Fruit fly (Drosophila melanogaster) whole organism, prepupa: Measurements from ENCODE around the gene BTBD9.

Experiments used
- CG10631 ChIP-seq: fragments of 200-800 bp; sonication (Bioruptor generic); optimal IDR thresholded peaks from 2 replicates; lab custom pipeline; 2016; ENCODE audit warnings: missing biosample characterization, missing genetic modification characterization
- CG10669 ChIP-seq: fragments of 200-800 bp; sonication (Bioruptor generic); optimal IDR thresholded peaks from 3 replicates; lab custom pipeline; 2018; ENCODE audit warnings: missing biosample characterization, mild to moderate bottlenecking, missing genetic modification characterization, moderate library complexity
- CG11902 ChIP-seq: fragments of 200-800 bp; sonication (Bioruptor generic); optimal IDR thresholded peaks from 3 replicates; lab custom pipeline; 2016; ENCODE audit warnings: missing biosample characterization, missing genetic modification characterization
- CG16779 ChIP-seq: fragments of 200-800 bp; sonication (Bioruptor generic); optimal IDR thresholded peaks from 3 replicates; lab custom pipeline; 2017; ENCODE audit warnings: missing biosample characterization, mild to moderate bottlenecking, missing genetic modification characterization
- CG32006 ChIP-seq: fragments of 200-800 bp; sonication (Bioruptor generic); optimal IDR thresholded peaks from 3 replicates; lab custom pipeline; 2017; ENCODE audit warnings: missing biosample characterization, mild to moderate bottlenecking, missing genetic modification characterization
- CG4318 ChIP-seq: fragments of 200-800 bp; sonication (Bioruptor generic); optimal IDR thresholded peaks from 3 replicates; lab custom pipeline; 2017; ENCODE audit warnings: missing biosample characterization, mild to moderate bottlenecking, missing genetic modification characterization
- CG6163 ChIP-seq: fragments of 200-800 bp; sonication (Bioruptor generic); IDR thresholded peaks from 3 replicates; pipeline ENCODE4 v1.3.6; 2022; ENCODE audit warnings: missing biosample characterization, missing genetic modification characterization
- CG6792 ChIP-seq: fragments of 200-800 bp; sonication (Bioruptor generic); optimal IDR thresholded peaks from 3 replicates; lab custom pipeline; 2016; ENCODE audit warnings: missing biosample characterization, missing genetic modification characterization
- CG6808 ChIP-seq: fragments of 200-800 bp; sonication (Bioruptor generic); optimal IDR thresholded peaks from 3 replicates; lab custom pipeline; 2017; ENCODE audit warnings: missing biosample characterization, missing genetic modification characterization, mild to moderate bottlenecking, moderate library complexity, missing genetic modification reagents
- CG6854 ChIP-seq: fragments of 200-800 bp; sonication (Bioruptor generic); optimal IDR thresholded peaks from 2 replicates; lab custom pipeline; 2017; ENCODE audit warnings: missing biosample characterization, mild to moderate bottlenecking, missing genetic modification characterization
- CG7368 ChIP-seq: fragments of 200-800 bp; sonication (Bioruptor generic); optimal IDR thresholded peaks from 3 replicates; lab custom pipeline; 2016; ENCODE audit warnings: missing biosample characterization, missing genetic modification characterization
- CG8319 ChIP-seq: fragments of 200-800 bp; sonication (Bioruptor generic); optimal IDR thresholded peaks from 3 replicates; lab custom pipeline; 2016; ENCODE audit warnings: missing biosample characterization, missing genetic modification characterization
- CG8632 ChIP-seq: fragments of 200-800 bp; sonication (Bioruptor generic); optimal IDR thresholded peaks from 3 replicates; lab custom pipeline; 2016; ENCODE audit warnings: missing biosample characterization, missing genetic modification characterization
- CG9139 ChIP-seq: fragments of 200-800 bp; sonication (Bioruptor generic); optimal IDR thresholded peaks from 3 replicates; lab custom pipeline; 2017; ENCODE audit warnings: missing biosample characterization, mild to moderate bottlenecking, missing genetic modification characterization
- Eip75B ChIP-seq: fragments of 200-800 bp; sonication (Bioruptor generic); optimal IDR thresholded peaks from 3 replicates; lab custom pipeline; 2016; ENCODE audit warnings: missing biosample characterization, missing genetic modification characterization
- Eip78C ChIP-seq: fragments of 200-800 bp; sonication (Bioruptor generic); peaks from one replicate; lab custom pipeline; 2016; ENCODE audit warnings: missing biosample characterization, missing genetic modification characterization
- Ets96B ChIP-seq: fragments of 200-800 bp; optimal IDR thresholded peaks from 2 replicates; lab custom pipeline; 2019; ENCODE audit warnings: missing biosample characterization, mild to moderate bottlenecking, missing genetic modification characterization, moderate library complexity
- Hr38 ChIP-seq: sonication (Bioruptor generic); optimal IDR thresholded peaks from 2 replicates; lab custom pipeline; 2016; ENCODE audit warnings: missing biosample characterization, missing genetic modification characterization
- Hr4 ChIP-seq: fragments of 200-800 bp; sonication (Bioruptor generic); optimal IDR thresholded peaks from 3 replicates; lab custom pipeline; 2016; ENCODE audit warnings: missing biosample characterization, missing genetic modification characterization
- Lpt ChIP-seq: fragments of 200-800 bp; sonication (Bioruptor generic); optimal IDR thresholded peaks from 3 replicates; lab custom pipeline; 2016; ENCODE audit warnings: missing biosample characterization, missing genetic modification characterization
- Met ChIP-seq: fragments of 200-800 bp; sonication (Bioruptor generic); optimal IDR thresholded peaks from 3 replicates; lab custom pipeline; 2016; ENCODE audit warnings: missing biosample characterization, missing genetic modification characterization
- OdsH ChIP-seq: fragments of 200-800 bp; sonication (Bioruptor generic); optimal IDR thresholded peaks from 3 replicates; lab custom pipeline; 2016; ENCODE audit warnings: missing biosample characterization, missing genetic modification characterization
- Smox ChIP-seq: fragments of 200-800 bp; sonication (Bioruptor generic); optimal IDR thresholded peaks from 3 replicates; lab custom pipeline; 2016; ENCODE audit warnings: missing biosample characterization, missing genetic modification characterization
- Sox15 ChIP-seq: fragments of 200-800 bp; sonication (Bioruptor generic); optimal IDR thresholded peaks from 3 replicates; lab custom pipeline; 2016; ENCODE audit warnings: missing biosample characterization, missing genetic modification characterization
- achi ChIP-seq: fragments of 200-800 bp; sonication (Bioruptor generic); optimal IDR thresholded peaks from 3 replicates; lab custom pipeline; 2016; ENCODE audit warnings: missing biosample characterization, missing genetic modification characterization
- cyc ChIP-seq: fragments of 200-800 bp; sonication (Bioruptor generic); optimal IDR thresholded peaks from 3 replicates; lab custom pipeline; 2016; ENCODE audit warnings: missing biosample characterization, missing genetic modification characterization
- dac ChIP-seq: fragments of 200-800 bp; sonication (Bioruptor generic); optimal IDR thresholded peaks from 2 replicates; lab custom pipeline; 2017; ENCODE audit warnings: missing biosample characterization, mild to moderate bottlenecking, missing genetic modification characterization
- dsx ChIP-seq: fragments of 200-800 bp; optimal IDR thresholded peaks from 3 replicates; lab custom pipeline; 2019; ENCODE audit warnings: missing biosample characterization, mild to moderate bottlenecking, missing genetic modification characterization, moderate library complexity; ENCODE audit not compliant: poor library complexity, severe bottlenecking
- eg ChIP-seq: fragments of 200-800 bp; sonication (Bioruptor generic); IDR thresholded peaks from 3 replicates; pipeline ENCODE4 v1.3.6; 2022; ENCODE audit warnings: missing biosample characterization, missing genetic modification characterization
- esn ChIP-seq: fragments of 200-800 bp; sonication (Bioruptor generic); optimal IDR thresholded peaks from 2 replicates; lab custom pipeline; 2016; ENCODE audit warnings: missing biosample characterization, mild to moderate bottlenecking, missing genetic modification characterization, moderate library complexity
- fd59A ChIP-seq: fragments of 200-800 bp; sonication (Bioruptor generic); optimal IDR thresholded peaks from 2 replicates; lab custom pipeline; 2017; ENCODE audit warnings: missing biosample characterization, mild to moderate bottlenecking, missing genetic modification characterization, missing genetic modification reagents
- lz ChIP-seq: fragments of 200-800 bp; sonication (Bioruptor generic); optimal IDR thresholded peaks from 3 replicates; lab custom pipeline; 2016; ENCODE audit warnings: missing biosample characterization, missing genetic modification characterization
- pdm3 ChIP-seq: fragments of 200-800 bp; sonication (Bioruptor generic); optimal IDR thresholded peaks from 3 replicates; lab custom pipeline; 2016; ENCODE audit warnings: missing biosample characterization, missing genetic modification characterization
- salr ChIP-seq, 2 experiments: fragments of 200-800 bp; sonication (Bioruptor generic); optimal IDR thresholded peaks; 3 replicates each; lab custom pipeline; 2016 to 2018; ENCODE audit warnings: missing biosample characterization in 2 of 2, missing genetic modification characterization in 2 of 2, mild to moderate bottlenecking in 1 of 2
- spab ChIP-seq: fragments of 200-800 bp; sonication (Bioruptor generic); optimal IDR thresholded peaks from 2 replicates; lab custom pipeline; 2017; ENCODE audit warnings: missing biosample characterization, mild to moderate bottlenecking, missing genetic modification characterization, missing genetic modification reagents
- ss ChIP-seq, 2 experiments: fragments of 200-800 bp; sonication (Bioruptor generic); optimal IDR thresholded peaks; 2 replicates in 1 of 2; 3 replicates in 1 of 2; lab custom pipeline; 2017 to 2018; ENCODE audit warnings: mild to moderate bottlenecking in 2 of 2, missing biosample characterization in 2 of 2, missing genetic modification characterization in 2 of 2, moderate library complexity in 1 of 2
- svp ChIP-seq: fragments of 200-800 bp; sonication (Bioruptor generic); peaks from one replicate; lab custom pipeline; 2016; ENCODE audit warnings: missing biosample characterization, missing genetic modification characterization
- topi ChIP-seq: fragments of 200-800 bp; sonication (Bioruptor generic); optimal IDR thresholded peaks from 3 replicates; lab custom pipeline; 2016; ENCODE audit warnings: missing biosample characterization, missing genetic modification characterization
- vri ChIP-seq: fragments of 200-800 bp; sonication (Bioruptor generic); optimal IDR thresholded peaks from 3 replicates; lab custom pipeline; 2016; ENCODE audit warnings: missing biosample characterization, mild to moderate bottlenecking, missing genetic modification characterization

The BTBD9 gene

DNA sequence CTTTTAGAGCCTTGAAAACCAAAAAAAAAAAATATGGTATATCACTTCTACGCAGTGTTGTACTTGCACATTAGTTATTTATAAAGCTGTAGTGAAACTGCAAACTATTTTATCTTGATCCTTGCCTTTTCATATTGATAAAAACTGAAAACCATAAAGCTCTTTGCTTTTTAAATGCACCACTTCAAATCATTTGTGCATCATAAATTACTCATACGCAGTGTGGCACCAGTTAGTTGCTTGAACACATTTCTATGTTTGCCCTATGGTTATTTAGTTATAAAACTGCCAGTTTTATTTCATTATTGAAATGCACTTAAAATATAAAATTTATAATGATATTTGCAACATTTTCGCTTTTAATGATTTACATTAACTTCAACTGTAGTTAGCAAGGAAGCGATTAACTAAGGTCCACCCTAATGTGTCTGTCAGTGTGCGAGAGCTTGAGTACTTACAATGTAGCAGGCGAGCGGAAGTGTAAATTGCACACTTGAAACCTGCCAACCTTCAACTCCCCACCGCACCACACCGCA, 12.2 kb upstream of the BTBD9 start:
- TF ChIP-seq Eip78C (GFP tag; lab: Kevin White, UChicago) (peak; percentile 59), esn (GFP tag; lab: Kevin White, UChicago) (peak; percentile 22), CG4318 (GFP tag; lab: Kevin White, UChicago) (no peak), CG6854 (GFP tag; lab: Kevin White, UChicago) (no peak), CG6792 (GFP tag; lab: Kevin White, UChicago) (no peak), Eip75B (GFP tag; lab: Kevin White, UChicago) (peak; percentile 2), OdsH (GFP tag; lab: Kevin White, UChicago) (no peak), topi (GFP tag; lab: Kevin White, UChicago) (peak; percentile 3), svp (GFP tag; lab: Kevin White, UChicago) (peak; percentile 49), lz (no peak), dsx (peak; percentile 53), CG10669 (GFP tag; lab: Kevin White, UChicago) (peak; percentile 36), CG6808 (peak; percentile 20), CG9139 (GFP tag; lab: Kevin White, UChicago) (no peak), eg (no peak), CG32006 (GFP tag; lab: Kevin White, UChicago) (peak; percentile 47), Hr4 (GFP tag; lab: Kevin White, UChicago) (peak; percentile 24), Smox (GFP tag; lab: Kevin White, UChicago) (peak; percentile 9), Met (GFP tag; lab: Kevin White, UChicago) (peak; percentile 3), pdm3 (GFP tag; lab: Kevin White, UChicago) (peak; percentile 30), CG8319 (GFP tag; lab: Kevin White, UChicago) (no peak), spab (GFP tag; lab: Kevin White, UChicago) (peak; percentile 2), CG8632 (GFP tag; lab: Kevin White, UChicago) (peak; percentile 4), CG16779 (no peak), Sox15 (GFP tag; lab: Kevin White, UChicago) (no peak), salr (GFP tag; optimal IDR thresholded peaks at IDR 0.05; lab: Kevin White, UChicago) (peak in 1 of 2 experiments; percentile 43), Lpt (GFP tag; lab: Kevin White, UChicago) (no peak), CG10631 (GFP tag; lab: Kevin White, UChicago) (peak; percentile 33), Ets96B (peak; percentile 1), CG7368 (GFP tag; lab: Kevin White, UChicago) (no peak), fd59A (GFP tag; lab: Kevin White, UChicago) (no peak), dac (GFP tag; lab: Kevin White, UChicago) (peak; percentile 20), vri (GFP tag; lab: Kevin White, UChicago) (no peak), ss (GFP tag; optimal IDR thresholded peaks at IDR 0.05; lab: Kevin White, UChicago) (peak in 1 of 2 experiments; percentile 18), cyc (no peak), Hr38 (GFP tag; lab: Kevin White, UChicago) (no peak)

DNA sequence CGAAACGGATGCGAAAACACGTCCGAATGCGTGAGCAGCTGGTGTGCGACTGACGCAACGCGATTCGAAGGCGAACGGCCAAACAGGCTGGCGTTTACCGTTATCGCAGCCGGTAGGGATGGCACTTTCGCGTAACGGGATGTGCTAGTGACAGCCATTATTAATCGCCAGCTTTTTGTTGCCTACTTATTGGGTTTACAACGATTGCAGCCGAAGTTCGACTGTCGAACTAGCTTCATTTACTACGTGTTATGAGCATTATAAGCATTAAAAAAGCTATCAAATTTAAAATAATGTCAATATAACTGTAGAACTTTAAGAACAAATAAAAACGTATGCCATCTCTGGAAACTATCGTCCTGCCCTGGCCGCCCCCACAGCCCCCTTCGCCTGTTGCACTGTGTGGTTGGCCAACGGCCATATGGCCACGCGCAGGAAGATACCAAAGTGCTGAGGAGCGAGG, 10.7 kb upstream of the BTBD9 start, which contains the start of gene Rph:
Gene Rph (minus strand): TSS at position 51 of the 463 bp plus-strand sequence.
- TF ChIP-seq Eip78C (GFP tag; lab: Kevin White, UChicago) (peak; percentile 50), Hr4 (GFP tag; lab: Kevin White, UChicago) (no peak), achi (GFP tag; lab: Kevin White, UChicago) (peak; percentile 10), CG10631 (GFP tag; lab: Kevin White, UChicago) (peak; percentile 8)

DNA sequence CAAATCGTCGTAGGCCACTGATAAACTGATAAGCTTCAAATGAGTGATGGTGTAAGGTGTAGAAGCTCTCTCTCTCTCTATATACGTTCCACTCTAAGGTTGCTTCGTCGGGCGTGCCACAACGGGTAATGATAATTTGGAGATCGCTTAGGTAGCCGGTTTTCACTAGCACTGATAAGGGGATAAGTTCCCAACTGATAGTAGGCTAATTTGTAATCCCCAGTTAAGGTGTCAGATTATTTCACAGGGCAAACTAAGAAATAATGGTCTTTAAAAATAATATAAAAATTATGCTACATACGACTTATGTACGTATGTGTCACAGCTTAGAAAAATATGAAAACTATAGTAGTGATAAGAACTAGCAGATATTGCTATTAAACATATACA, 5.8 kb upstream of the BTBD9 start:
- TF ChIP-seq CG10669 (GFP tag; lab: Kevin White, UChicago) (no peak), Hr4 (GFP tag; lab: Kevin White, UChicago) (no peak), CG6854 (GFP tag; lab: Kevin White, UChicago) (no peak), CG10631 (GFP tag; lab: Kevin White, UChicago) (no peak), Ets96B (no peak), OdsH (GFP tag; lab: Kevin White, UChicago) (no peak), esn (GFP tag; lab: Kevin White, UChicago) (no peak), Sox15 (GFP tag; lab: Kevin White, UChicago) (no peak), CG16779 (no peak), CG11902 (GFP tag; lab: Kevin White, UChicago) (no peak), CG7368 (GFP tag; lab: Kevin White, UChicago) (no peak), cyc (no peak), CG6163 (no peak), Hr38 (GFP tag; lab: Kevin White, UChicago) (no peak)
